Worm (Caenorhabditis elegans): ENCODE data around the gene Y14H12B.2.
A peak's percentile ranks its signal among the peaks of the same experiment; 100 is the strongest.

Gene Y14H12B.2

DNA sequence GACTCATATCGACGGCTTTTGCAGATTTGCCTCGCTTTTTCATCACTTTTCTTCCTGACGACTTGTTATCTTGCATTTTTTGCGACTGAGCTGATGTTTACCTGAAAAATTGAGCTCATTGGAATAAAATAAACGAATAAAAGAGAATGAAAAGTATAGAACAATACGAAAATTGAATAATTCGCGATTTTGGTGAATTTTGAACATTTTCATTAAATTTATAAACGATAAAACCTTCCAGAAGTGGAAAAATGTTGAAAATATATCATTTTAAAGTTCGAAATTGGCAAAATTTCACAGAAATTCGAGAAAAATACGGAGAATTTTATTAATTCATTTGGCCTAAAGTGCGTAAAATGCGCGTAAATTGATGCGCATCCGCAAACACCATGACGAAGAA is at the start of gene Y14H12B.2:
Gene Y14H12B.2 (minus strand): TSS at position 101 of the 400 bp plus-strand sequence.
- TF ChIP-seq nhr-237 (tag; optimal IDR thresholded peaks at IDR 0.05) (no peak), ZK337.2 (GFP tag; IDR thresholded peaks at IDR 0.05) (no peak), ztf-11 (tag; optimal IDR thresholded peaks at IDR 0.05) (no peak), cey-2 (tag; optimal IDR thresholded peaks at IDR 0.05; ENCODE audit: borderline replicate concordance, insufficient read depth) (no peak), ceh-32 (tag; optimal IDR thresholded peaks at IDR 0.05; ENCODE audit: poor library complexity) (no peak), daf-19 (GFP tag; conservative IDR thresholded peaks at IDR 0.05) (no peak), nhr-102 (tag; optimal IDR thresholded peaks at IDR 0.05) (no peak), nhr-76 (tag; optimal IDR thresholded peaks at IDR 0.05) (no peak), snpc-1.2 (GFP tag; IDR thresholded peaks at IDR 0.05) (no peak), madf-9 (GFP tag; conservative IDR thresholded peaks at IDR 0.05) (no peak), zfp-2 (tag; optimal IDR thresholded peaks at IDR 0.05) (no peak), ztf-7 (tag; optimal IDR thresholded peaks at IDR 0.05) (no peak), unc-130 (GFP tag; optimal IDR thresholded peaks at IDR 0.05) (no peak)

- TF ChIP-seq zag-1 (tag; optimal IDR thresholded peaks at IDR 0.05): no peak
- peak; percentile 44 for TF ChIP-seq aha-1 (tag)
These were observed 48.8 kb upstream of the Y14H12B.2 start, which contains the start of gene lin-31 for ce11 chrII:3982313-3982712. Gene lin-31, plus strand, starts transcription at chrII:3982549.

- TF ChIP-seq set-16 (GFP tag; IDR thresholded peaks at IDR 0.05) (peak; percentile 65; the same call in 1 of the 2 replicates), zag-1 (tag; optimal IDR thresholded peaks at IDR 0.05) (no peak)
These were observed 46.8 kb upstream of the Y14H12B.2 start for ce11 chrII:3980373-3980772.

DNA sequence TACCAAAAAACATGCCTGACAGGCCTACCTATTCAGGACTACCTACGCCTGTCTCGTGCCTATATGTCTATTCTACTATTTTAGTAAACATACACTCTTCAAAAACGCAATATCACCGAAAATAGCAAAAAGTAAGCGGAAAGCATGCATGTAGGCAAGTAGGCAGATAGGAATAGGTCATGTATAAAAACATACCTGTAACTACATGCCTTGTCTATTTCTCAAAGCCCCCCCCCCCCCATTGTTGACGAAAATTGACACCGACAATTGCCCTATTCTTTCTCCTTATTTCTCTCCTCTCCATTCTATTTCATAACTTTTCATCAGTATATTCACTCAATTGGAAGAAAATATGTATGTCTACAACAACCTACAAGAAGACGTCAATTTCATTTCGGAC is 44.7 kb upstream of the Y14H12B.2 start:
- no peak for TF ChIP-seq pha-4 (GFP tag; IDR thresholded peaks at IDR 0.05)
- TF ChIP-seq pha-4 (tag; optimal IDR thresholded peaks at IDR 0.05): no peak
- peak in 1 of 2 experiments; percentile 69 for TF ChIP-seq unc-62 (GFP tag; optimal IDR thresholded peaks at IDR 0.05 in 1 of 2)
- TF ChIP-seq unc-62 (tag; optimal IDR thresholded peaks at IDR 0.05): no peak
- no peak for TF ChIP-seq lin-13 (GFP tag; optimal IDR thresholded peaks at IDR 0.05)
- TF ChIP-seq fkh-10 (GFP tag; optimal IDR thresholded peaks at IDR 0.05): no peak
- TF ChIP-seq T26A8.4 (GFP tag; IDR thresholded peaks at IDR 0.05): no peak

DNA sequence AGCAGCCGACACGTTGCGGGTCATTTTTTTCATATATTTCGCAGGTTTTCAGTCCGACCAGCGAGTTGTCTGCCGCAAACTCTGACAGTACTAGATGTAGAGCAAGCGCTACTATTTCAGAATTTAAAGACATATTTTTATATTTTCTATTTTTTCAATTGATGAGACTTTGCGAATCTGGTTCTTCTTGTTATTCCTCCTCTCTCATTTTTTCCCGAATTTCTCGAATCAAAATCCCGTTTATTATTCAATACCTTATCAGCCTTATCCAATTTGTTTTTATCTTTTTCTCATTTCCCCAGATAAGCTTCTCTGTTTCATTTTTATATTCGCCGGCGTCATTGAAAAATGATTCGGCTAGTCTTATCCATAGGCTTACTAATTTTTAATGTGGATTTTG is 42.4 kb upstream of the Y14H12B.2 start, which contains the start of gene dos-2:
Gene dos-2 (plus strand): TSS at position 301 of the 400 bp plus-strand sequence.
- TF ChIP-seq D1046.2 (GFP tag; IDR thresholded peaks at IDR 0.05) (0 out of 2 replicates have a peak, but pooled peaks have one; percentile 23), mdt-29 (GFP tag; IDR thresholded peaks at IDR 0.05) (no peak)

DNA sequence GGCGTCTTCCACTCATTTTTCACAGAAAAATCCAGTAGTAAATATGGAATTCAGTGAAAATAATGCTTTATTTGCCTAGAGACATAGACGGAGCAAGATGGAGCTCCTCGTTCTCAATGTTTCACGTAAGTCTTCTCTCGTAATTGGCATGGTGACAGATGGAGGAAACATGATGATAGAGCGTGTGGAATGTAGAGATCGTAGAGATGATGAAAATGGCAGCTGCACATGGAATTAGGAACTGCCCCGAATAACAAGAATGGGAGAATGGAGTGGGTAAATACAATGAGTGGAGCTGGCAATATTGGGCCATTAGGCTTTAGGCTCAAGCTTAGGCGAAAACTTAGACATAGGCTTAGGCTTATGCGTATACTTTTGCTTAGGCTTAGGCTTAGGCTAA is 41.4 kb upstream of the Y14H12B.2 start, which contains the start of gene cank-26:
Gene cank-26 (minus strand): TSS at position 113 of the 400 bp plus-strand sequence.
- TF ChIP-seq ceh-62 (tag; optimal IDR thresholded peaks at IDR 0.05): no peak
- no peak for TF ChIP-seq mxl-2 (GFP tag; conservative IDR thresholded peaks at IDR 0.05)
- no peak for TF ChIP-seq saeg-2 (GFP tag; IDR thresholded peaks at IDR 0.05)
- peak; percentile 28 for TF ChIP-seq aha-1 (tag)
- TF ChIP-seq unc-62 (GFP tag; optimal IDR thresholded peaks at IDR 0.05 in 1 of 2): peak in 1 of 2 experiments; percentile 31
- TF ChIP-seq unc-62 (tag; optimal IDR thresholded peaks at IDR 0.05): no peak

- peak; percentile 12 for TF ChIP-seq mes-2 (tag; optimal IDR thresholded peaks at IDR 0.05; ENCODE audit: poor library complexity, severe bottlenecking)
- TF ChIP-seq ceh-82 (tag; optimal IDR thresholded peaks at IDR 0.05): no peak
- TF ChIP-seq lim-7 (GFP tag; IDR thresholded peaks at IDR 0.05): no peak
- TF ChIP-seq ama-1 (optimal IDR thresholded peaks at IDR 0.05): peak; percentile 61
- TF ChIP-seq unc-62 (GFP tag; optimal IDR thresholded peaks at IDR 0.05 in 1 of 2): peak in 1 of 2 experiments; percentile 59
- no peak for TF ChIP-seq unc-62 (tag; optimal IDR thresholded peaks at IDR 0.05)
These were observed 38.6 kb upstream of the Y14H12B.2 start, which contains the start of gene K10G6.9 for ce11 chrII:3972153-3972552. Gene K10G6.9, plus strand, starts transcription at chrII:3972262.
